Fruit fly (Drosophila melanogaster) whole organism, embryonic: ENCODE data around the gene CoRest.
A peak's percentile ranks its signal among the peaks of the same experiment; 100 is the strongest.

ENCODE experiments used
- Adf1 ChIP-seq: fragments of 200-800 bp; sonication (Bioruptor generic); IDR thresholded peaks from 2 replicates; pipeline ENCODE4 v1.3.6; 2022; ENCODE audit warnings: missing biosample characterization, missing genetic modification characterization
- Antp ChIP-seq: fragments of 200-800 bp; sonication (Bioruptor generic); optimal IDR thresholded peaks from 3 replicates; lab custom pipeline; 2016; ENCODE audit warnings: missing biosample characterization, missing genetic modification characterization
- Atf6 ChIP-seq: fragments of 200-800 bp; sonication (Bioruptor generic); IDR thresholded peaks from 2 replicates; pipeline ENCODE4 v1.3.6; 2022; ENCODE audit warnings: missing biosample characterization, missing genetic modification characterization
- CG10543 ChIP-seq: fragments of 200-800 bp; sonication (Bioruptor generic); optimal IDR thresholded peaks from 3 replicates; lab custom pipeline; 2017; ENCODE audit warnings: missing biosample characterization, mild to moderate bottlenecking, missing genetic modification characterization, moderate library complexity
- CG11398 ChIP-seq: fragments of 200-800 bp; sonication (Bioruptor generic); optimal IDR thresholded peaks from 2 replicates; lab custom pipeline; 2016; ENCODE audit warnings: missing biosample characterization, missing genetic modification characterization
- CG11696 ChIP-seq: fragments of 200-800 bp; sonication (Bioruptor generic); IDR thresholded peaks from 2 replicates; pipeline ENCODE4 v1.3.6; 2022; ENCODE audit warnings: missing biosample characterization, missing genetic modification characterization
- CG12769 ChIP-seq: fragments of 200-800 bp; sonication (Bioruptor generic); optimal IDR thresholded peaks from 2 replicates; lab custom pipeline; 2019; ENCODE audit warnings: missing biosample characterization, mild to moderate bottlenecking, missing genetic modification characterization, moderate library complexity
- CG13894 ChIP-seq: fragments of 200-800 bp; sonication (Bioruptor generic); optimal IDR thresholded peaks from 3 replicates; lab custom pipeline; 2018; ENCODE audit warnings: missing biosample characterization, mild to moderate bottlenecking, missing genetic modification characterization, moderate library complexity
- CG15601 ChIP-seq: fragments of 200-800 bp; sonication (Bioruptor generic); optimal IDR thresholded peaks from 3 replicates; lab custom pipeline; 2019; ENCODE audit warnings: missing biosample characterization, mild to moderate bottlenecking, missing genetic modification characterization, moderate library complexity
- CG17385 ChIP-seq: fragments of 200-800 bp; sonication (Bioruptor generic); optimal IDR thresholded peaks from 3 replicates; lab custom pipeline; 2018; ENCODE audit warnings: missing biosample characterization, mild to moderate bottlenecking, missing genetic modification characterization
- CG32532 ChIP-seq: fragments of 200-800 bp; sonication (Bioruptor generic); IDR thresholded peaks from 2 replicates; pipeline ENCODE4 v1.3.6; 2022; ENCODE audit warnings: missing biosample characterization, missing genetic modification characterization
- CG34224 ChIP-seq: fragments of 200-800 bp; sonication (Bioruptor generic); IDR thresholded peaks from 3 replicates; pipeline ENCODE4 v1.3.6; 2022; ENCODE audit warnings: missing biosample characterization, missing genetic modification characterization; ENCODE audit not compliant: partially characterized antibody
- CG34376 ChIP-seq: fragments of 200-800 bp; sonication (Bioruptor generic); optimal IDR thresholded peaks from 2 replicates; lab custom pipeline; 2018; ENCODE audit warnings: missing biosample characterization, mild to moderate bottlenecking, missing genetic modification characterization
- CG4404 ChIP-seq: fragments of 200-800 bp; sonication (Bioruptor generic); IDR thresholded peaks from 2 replicates; pipeline ENCODE4 v1.3.6; 2022; ENCODE audit warnings: missing biosample characterization, missing genetic modification characterization
- CG4617 ChIP-seq: fragments of 200-800 bp; sonication (Bioruptor generic); optimal IDR thresholded peaks from 3 replicates; lab custom pipeline; 2016; ENCODE audit warnings: missing biosample characterization, missing genetic modification characterization, borderline replicate concordance
- CG8089 ChIP-seq: fragments of 200-800 bp; sonication (Bioruptor generic); optimal IDR thresholded peaks from 3 replicates; lab custom pipeline; 2016; ENCODE audit warnings: missing biosample characterization, missing genetic modification characterization
- CG8290 ChIP-seq, 3 experiments: fragments of 200-800 bp; sonication (Bioruptor generic); optimal IDR thresholded peaks; 2 replicates each; lab custom pipeline; 2016 to 2019; ENCODE audit warnings: missing biosample characterization in 3 of 3, missing genetic modification characterization in 3 of 3, mild to moderate bottlenecking in 2 of 3, moderate library complexity in 1 of 3
- CG8478 ChIP-seq: fragments of >200 bp; optimal IDR thresholded peaks from 2 replicates; lab custom pipeline; 2018
- Ets65A ChIP-seq: fragments of 200-800 bp; sonication (Bioruptor generic); peaks from one replicate; lab custom pipeline; 2016; ENCODE audit warnings: missing biosample characterization, missing genetic modification characterization
- Hsf ChIP-seq: fragments of 200-800 bp; sonication (Bioruptor generic); optimal IDR thresholded peaks from 3 replicates; lab custom pipeline; 2016; ENCODE audit warnings: missing biosample characterization, missing genetic modification characterization
- Med ChIP-seq: fragments of 200-800 bp; sonication (Bioruptor generic); peaks from one replicate; lab custom pipeline; 2016; ENCODE audit warnings: missing biosample characterization, missing genetic modification characterization, mild to moderate bottlenecking, inconsistent platforms, moderate library complexity
- NC2β ChIP-seq: fragments of 200-800 bp; sonication (Bioruptor generic); optimal IDR thresholded peaks from 2 replicates; lab custom pipeline; 2016; ENCODE audit warnings: missing biosample characterization, missing genetic modification characterization
- PHDP ChIP-seq: fragments of 200-800 bp; sonication (Bioruptor generic); optimal IDR thresholded peaks from 3 replicates; lab custom pipeline; 2018; ENCODE audit warnings: missing biosample characterization, mild to moderate bottlenecking, missing genetic modification characterization, moderate library complexity
- Vsx1 ChIP-seq: fragments of 200-800 bp; sonication (Bioruptor generic); optimal IDR thresholded peaks from 2 replicates; lab custom pipeline; 2017; ENCODE audit warnings: missing biosample characterization, mild to moderate bottlenecking, missing genetic modification characterization, missing genetic modification reagents
- cad ChIP-seq: fragments of >200 bp; optimal IDR thresholded peaks from 2 replicates; lab custom pipeline; 2017; ENCODE audit warnings: missing biosample characterization, missing genetic modification characterization
- chinmo ChIP-seq: fragments of 200-800 bp; sonication (Bioruptor generic); IDR thresholded peaks from 4 replicates; pipeline ENCODE4 v1.3.6; 2022; ENCODE audit warnings: missing biosample characterization, missing genetic modification characterization; ENCODE audit not compliant: partially characterized antibody
- crol ChIP-seq: fragments of 200-800 bp; sonication (Bioruptor generic); IDR thresholded peaks from 2 replicates; pipeline ENCODE4 v1.3.6; 2022; ENCODE audit warnings: missing biosample characterization, missing genetic modification characterization
- gce ChIP-seq: fragments of 200-800 bp; sonication (Bioruptor generic); IDR thresholded peaks from 3 replicates; pipeline ENCODE4 v1.3.6; 2022; ENCODE audit warnings: missing biosample characterization, missing genetic modification characterization
- gcm ChIP-seq: fragments of 200-800 bp; sonication (Bioruptor generic); optimal IDR thresholded peaks from 2 replicates; lab custom pipeline; 2019; ENCODE audit warnings: missing biosample characterization, mild to moderate bottlenecking, missing genetic modification characterization, moderate library complexity
- her ChIP-seq: fragments of 200-800 bp; sonication (Bioruptor generic); optimal IDR thresholded peaks from 2 replicates; lab custom pipeline; 2016; ENCODE audit warnings: missing biosample characterization, missing genetic modification characterization
- sd ChIP-seq: fragments of 200-800 bp; sonication (Bioruptor generic); optimal IDR thresholded peaks from 3 replicates; lab custom pipeline; 2018; ENCODE audit warnings: missing biosample characterization, mild to moderate bottlenecking, missing genetic modification characterization, moderate library complexity
- sna ChIP-seq: fragments of 200-800 bp; sonication (Bioruptor generic); IDR thresholded peaks from 2 replicates; pipeline ENCODE4 v1.3.6; 2022; ENCODE audit warnings: missing biosample characterization, missing genetic modification characterization; ENCODE audit not compliant: partially characterized antibody
- sqz ChIP-seq: fragments of 200-800 bp; sonication (Bioruptor generic); optimal IDR thresholded peaks from 3 replicates; lab custom pipeline; 2018; ENCODE audit warnings: missing biosample characterization, mild to moderate bottlenecking, missing genetic modification characterization
- stc ChIP-seq: fragments of 200-800 bp; sonication (Bioruptor generic); IDR thresholded peaks from 2 replicates; pipeline ENCODE4 v1.3.6; 2022; ENCODE audit warnings: missing biosample characterization, missing genetic modification characterization
- sug ChIP-seq: fragments of 200-800 bp; optimal IDR thresholded peaks from 2 replicates; lab custom pipeline; 2019; ENCODE audit warnings: missing biosample characterization, mild to moderate bottlenecking, missing genetic modification characterization, moderate library complexity
- trem ChIP-seq: fragments of 200-800 bp; optimal IDR thresholded peaks from 3 replicates; lab custom pipeline; 2019; ENCODE audit warnings: missing biosample characterization, mild to moderate bottlenecking, missing genetic modification characterization, moderate library complexity
- unc-4 ChIP-seq: fragments of 200-800 bp; sonication (Bioruptor generic); IDR thresholded peaks from 2 replicates; pipeline ENCODE4 v1.3.6; 2022; ENCODE audit warnings: missing biosample characterization, missing genetic modification characterization; ENCODE audit not compliant: partially characterized antibody
- zen ChIP-seq: fragments of 200-800 bp; sonication (Bioruptor generic); optimal IDR thresholded peaks from 3 replicates; lab custom pipeline; 2018; ENCODE audit warnings: missing biosample characterization, mild to moderate bottlenecking, missing genetic modification characterization, moderate library complexity

CoRest gene

dm6 chrX:19501274-19501673 lies 20.5 kb upstream of the CoRest start (continued):
- no peak for TF ChIP-seq sna (GFP tag; lab: Robert Waterston, UW)
- TF ChIP-seq CG11398 = no peak
- TF ChIP-seq CG8089 = no peak
- TF ChIP-seq Hsf (GFP tag; lab: Kevin White, UChicago) = no peak
- TF ChIP-seq crol (GFP tag; lab: Robert Waterston, UW) = peak; percentile 37; the same call in 1 of the 2 replicates
- no peak for TF ChIP-seq Ets65A (GFP tag; lab: Kevin White, UChicago)
- no peak for TF ChIP-seq gcm (GFP tag; lab: Kevin White, UChicago)
- TF ChIP-seq CG11696 (GFP tag; lab: Robert Waterston, UW) = no peak
- no peak for TF ChIP-seq her (GFP tag; lab: Kevin White, UChicago)
- TF ChIP-seq CG34376 = peak; percentile 69
- TF ChIP-seq sqz (GFP tag; lab: Kevin White, UChicago) = no peak
- TF ChIP-seq CG4404 (GFP tag; lab: Robert Waterston, UW) = no peak
- no peak for TF ChIP-seq CG8478 (lab: Kevin White, UChicago)
- no peak for TF ChIP-seq cad
- TF ChIP-seq CG17385 (GFP tag; lab: Kevin White, UChicago) = no peak
- no peak for TF ChIP-seq gce
- no peak for TF ChIP-seq zen
- TF ChIP-seq Antp = no peak
- 0 out of 4 replicates have a peak, but pooled peaks have one; percentile 72 for TF ChIP-seq chinmo
- TF ChIP-seq CG4617 = no peak

- TF ChIP-seq sug (tag; lab: Kevin White, UChicago) = peak; percentile 18
- TF ChIP-seq CG12769 (tag; lab: Kevin White, UChicago) = peak; percentile 49
- TF ChIP-seq Adf1 (GFP tag; lab: Robert Waterston, UW) = peak; percentile 59; the same call in 1 of the 2 replicates
- TF ChIP-seq unc-4 = 0 out of 2 replicates have a peak, but pooled peaks have one; percentile 16
- TF ChIP-seq CG13894 = peak; percentile 93
- no peak for TF ChIP-seq stc (GFP tag; lab: Robert Waterston, UW)
- TF ChIP-seq trem (tag; lab: Kevin White, UChicago) = no peak
- no peak for TF ChIP-seq CG15601
- TF ChIP-seq CG34224 = peak; percentile 12; the same call in 1 of the 3 replicates
- TF ChIP-seq CG10543 (GFP tag; lab: Kevin White, UChicago) = peak; percentile 60
- peak; percentile 91 for TF ChIP-seq sd (tag; lab: Kevin White, UChicago)
- peak; percentile 28 for TF ChIP-seq Med (GFP tag; lab: Kevin White, UChicago)
- TF ChIP-seq Vsx1 (GFP tag; lab: Kevin White, UChicago) = no peak
- TF ChIP-seq NC2β = no peak
- TF ChIP-seq PHDP (tag; lab: Kevin White, UChicago) = no peak
- no peak for TF ChIP-seq CG8290 (GFP tag; optimal IDR thresholded peaks at IDR 0.05; lab: Kevin White, UChicago)
- peak in 1 of 2 experiments; percentile 5 for TF ChIP-seq CG8290 (tag; optimal IDR thresholded peaks at IDR 0.05; lab: Kevin White, UChicago)
- TF ChIP-seq CG32532 (GFP tag; lab: Robert Waterston, UW) = 0 out of 2 replicates have a peak, but pooled peaks have one; percentile 36
- 0 out of 2 replicates have a peak, but pooled peaks have one; percentile 12 for TF ChIP-seq Atf6 (GFP tag; lab: Robert Waterston, UW)
Observed at dm6 chrX:19504170-19504765, 17.5 kb upstream of the CoRest start.
